Fruit fly (Drosophila melanogaster) whole organism, adult: ENCODE results near the gene Kaz.

Experiments used
- CG12768 ChIP-seq: fragments of 200-800 bp; sonication (Bioruptor generic); optimal IDR thresholded peaks from 2 replicates; lab custom pipeline; 2017; ENCODE audit warnings: missing biosample characterization, missing genetic modification characterization, mild to moderate bottlenecking, moderate library complexity, missing genetic modification reagents
- CG14711 ChIP-seq: fragments of 200-800 bp; sonication (Bioruptor generic); optimal IDR thresholded peaks from 2 replicates; lab custom pipeline; 2018; ENCODE audit warnings: missing biosample characterization, mild to moderate bottlenecking, missing genetic modification characterization, moderate library complexity
- CG5204 ChIP-seq: fragments of 200-800 bp; sonication (Bioruptor generic); optimal IDR thresholded peaks from 2 replicates; lab custom pipeline; 2016; ENCODE audit warnings: missing biosample characterization, missing genetic modification characterization
- kay ChIP-seq: fragments of 200-800 bp; sonication (Bioruptor generic); peaks from one replicate; lab custom pipeline; 2016; ENCODE audit warnings: missing biosample characterization, missing genetic modification characterization, borderline replicate concordance

dm6 chr3R:24876843-24877457, 47.2 kb upstream of the Kaz start, which contains the start of the genes CG11089 and CG31381:
- TF ChIP-seq CG14711 (tag; lab: Kevin White, UChicago) (no peak), kay (no peak), CG12768 (GFP tag; lab: Kevin White, UChicago) (no peak), CG5204 (GFP tag; lab: Kevin White, UChicago) (no peak)
